Fruit fly (Drosophila melanogaster) whole organism, embryonic: ENCODE measurements around the gene CG3348.
A peak's percentile ranks its signal among the peaks of the same experiment; 100 is the strongest.

Experiments
- Aef1 ChIP-seq: fragments of 200-800 bp; sonication (Bioruptor generic); IDR thresholded peaks from 3 replicates; pipeline ENCODE4 v1.3.6; 2022; ENCODE audit warnings: missing biosample characterization, missing genetic modification characterization
- CG10209 ChIP-seq: fragments of 200-800 bp; sonication (Bioruptor generic); optimal IDR thresholded peaks from 3 replicates; lab custom pipeline; 2017; ENCODE audit warnings: missing biosample characterization, mild to moderate bottlenecking, missing genetic modification characterization, missing genetic modification reagents
- CG10274 ChIP-seq: fragments of 200-800 bp; sonication (Bioruptor generic); optimal IDR thresholded peaks from 3 replicates; lab custom pipeline; 2017; ENCODE audit warnings: missing biosample characterization, mild to moderate bottlenecking, missing genetic modification characterization
- CG12659 ChIP-seq: fragments of 200-800 bp; sonication (Bioruptor generic); optimal IDR thresholded peaks from 3 replicates; lab custom pipeline; 2017; ENCODE audit warnings: mild to moderate bottlenecking, missing biosample characterization, missing genetic modification reagents, missing genetic modification characterization
- CG12769 ChIP-seq: fragments of 200-800 bp; sonication (Bioruptor generic); optimal IDR thresholded peaks from 2 replicates; lab custom pipeline; 2019; ENCODE audit warnings: missing biosample characterization, mild to moderate bottlenecking, missing genetic modification characterization, moderate library complexity
- CG13424 ChIP-seq: fragments of 200-800 bp; sonication (Bioruptor generic); optimal IDR thresholded peaks from 2 replicates; lab custom pipeline; 2019; ENCODE audit warnings: missing biosample characterization, mild to moderate bottlenecking, missing genetic modification characterization, moderate library complexity
- CG13624 ChIP-seq: fragments of 200-800 bp; sonication (Bioruptor generic); optimal IDR thresholded peaks from 2 replicates; lab custom pipeline; 2016; ENCODE audit warnings: missing biosample characterization, missing genetic modification characterization
- CG13894 ChIP-seq: fragments of 200-800 bp; sonication (Bioruptor generic); optimal IDR thresholded peaks from 3 replicates; lab custom pipeline; 2018; ENCODE audit warnings: missing biosample characterization, mild to moderate bottlenecking, missing genetic modification characterization, moderate library complexity
- CG15479 ChIP-seq: fragments of 200-800 bp; sonication (Bioruptor generic); optimal IDR thresholded peaks from 3 replicates; lab custom pipeline; 2019; ENCODE audit warnings: missing biosample characterization, mild to moderate bottlenecking, missing genetic modification characterization, moderate library complexity
- CG15514 ChIP-seq: fragments of 200-800 bp; sonication (Bioruptor generic); optimal IDR thresholded peaks from 3 replicates; lab custom pipeline; 2017; ENCODE audit warnings: missing biosample characterization, missing genetic modification characterization, mild to moderate bottlenecking, moderate library complexity, missing genetic modification reagents
- CG16813 ChIP-seq: fragments of 200-800 bp; sonication (Bioruptor generic); IDR thresholded peaks from 3 replicates; pipeline ENCODE4 v1.3.6; 2022; ENCODE audit warnings: missing biosample characterization, missing genetic modification characterization; ENCODE audit not compliant: partially characterized antibody
- CG17829 ChIP-seq: fragments of 200-800 bp; optimal IDR thresholded peaks from 2 replicates; lab custom pipeline; 2019; ENCODE audit warnings: missing biosample characterization, mild to moderate bottlenecking, missing genetic modification characterization, moderate library complexity
- CG17912 ChIP-seq: fragments of 200-800 bp; sonication (Bioruptor generic); optimal IDR thresholded peaks from 2 replicates; lab custom pipeline; 2018; ENCODE audit warnings: missing biosample characterization, mild to moderate bottlenecking, missing genetic modification characterization
- CG30020 ChIP-seq: fragments of 200-800 bp; optimal IDR thresholded peaks from 2 replicates; lab custom pipeline; 2019; ENCODE audit warnings: missing biosample characterization, mild to moderate bottlenecking, missing genetic modification characterization, moderate library complexity
- CG32767 ChIP-seq: fragments of 200-800 bp; sonication (Bioruptor generic); IDR thresholded peaks from 2 replicates; pipeline ENCODE4 v1.3.6; 2022; ENCODE audit warnings: missing biosample characterization, missing genetic modification characterization
- CG3281 ChIP-seq: fragments of 200-800 bp; sonication (Bioruptor generic); optimal IDR thresholded peaks from 3 replicates; lab custom pipeline; 2017; ENCODE audit warnings: missing biosample characterization, mild to moderate bottlenecking, missing genetic modification characterization
- CG33557 ChIP-seq: fragments of 200-800 bp; sonication (Bioruptor generic); optimal IDR thresholded peaks from 2 replicates; lab custom pipeline; 2019; ENCODE audit warnings: missing biosample characterization, mild to moderate bottlenecking, missing genetic modification characterization, moderate library complexity
- CG34376 ChIP-seq: fragments of 200-800 bp; sonication (Bioruptor generic); optimal IDR thresholded peaks from 2 replicates; lab custom pipeline; 2018; ENCODE audit warnings: missing biosample characterization, mild to moderate bottlenecking, missing genetic modification characterization
- CG3838 ChIP-seq: fragments of 200-800 bp; sonication (Bioruptor generic); optimal IDR thresholded peaks from 3 replicates; lab custom pipeline; 2016; ENCODE audit warnings: missing biosample characterization, missing genetic modification characterization
- CG3847 ChIP-seq: fragments of 200-800 bp; sonication (Bioruptor generic); IDR thresholded peaks from 2 replicates; pipeline ENCODE4 v1.3.6; 2022; ENCODE audit warnings: missing biosample characterization, missing genetic modification characterization
- CG4328 ChIP-seq: fragments of 200-800 bp; sonication (Bioruptor generic); optimal IDR thresholded peaks from 3 replicates; lab custom pipeline; 2017; ENCODE audit warnings: missing biosample characterization, missing genetic modification reagents, missing genetic modification characterization
- CG4360 ChIP-seq: fragments of 200-800 bp; sonication (Bioruptor generic); IDR thresholded peaks from 2 replicates; pipeline ENCODE4 v1.3.6; 2022; ENCODE audit warnings: missing biosample characterization, missing genetic modification characterization
- CG5180 ChIP-seq: fragments of 200-800 bp; sonication (Bioruptor generic); optimal IDR thresholded peaks from 3 replicates; lab custom pipeline; 2017; ENCODE audit warnings: missing biosample characterization, missing genetic modification characterization, mild to moderate bottlenecking, moderate library complexity, missing genetic modification reagents
- CG7357 ChIP-seq: fragments of 200-800 bp; sonication (Bioruptor generic); IDR thresholded peaks from 3 replicates; pipeline ENCODE4 v1.3.6; 2022; ENCODE audit warnings: missing biosample characterization, missing genetic modification characterization
- CG7372 ChIP-seq: fragments of 200-800 bp; sonication (Bioruptor generic); IDR thresholded peaks from 2 replicates; pipeline ENCODE4 v1.3.6; 2022; ENCODE audit warnings: missing biosample characterization, missing genetic modification characterization
- CG7839 ChIP-seq: fragments of 200-800 bp; sonication (Bioruptor generic); optimal IDR thresholded peaks from 3 replicates; lab custom pipeline; 2018; ENCODE audit warnings: missing biosample characterization, mild to moderate bottlenecking, missing genetic modification characterization, moderate library complexity
- CG7928 ChIP-seq: fragments of 200-800 bp; sonication (Bioruptor generic); optimal IDR thresholded peaks from 2 replicates; lab custom pipeline; 2017; ENCODE audit warnings: missing biosample characterization, mild to moderate bottlenecking, missing genetic modification characterization
- CG8281 ChIP-seq: fragments of 200-800 bp; sonication (Bioruptor generic); optimal IDR thresholded peaks from 2 replicates; lab custom pipeline; 2018; ENCODE audit warnings: missing biosample characterization, mild to moderate bottlenecking, missing genetic modification characterization, moderate library complexity
- D19A ChIP-seq: fragments of 200-800 bp; optimal IDR thresholded peaks from 3 replicates; lab custom pipeline; 2019; ENCODE audit warnings: missing biosample characterization, mild to moderate bottlenecking, missing genetic modification characterization, moderate library complexity
- Deaf1 ChIP-seq: fragments of 200-800 bp; optimal IDR thresholded peaks from 3 replicates; lab custom pipeline; 2019; ENCODE audit warnings: missing biosample characterization, mild to moderate bottlenecking, missing genetic modification characterization, moderate library complexity
- Dfd ChIP-seq, 2 experiments: fragments of >200 bp; optimal IDR thresholded peaks; 2 replicates each; lab custom pipeline; 2017; ENCODE audit warnings: missing biosample characterization in 2 of 2, missing genetic modification characterization in 2 of 2
- HHEX ChIP-seq: fragments of 200-800 bp; sonication (Bioruptor generic); optimal IDR thresholded peaks from 3 replicates; lab custom pipeline; 2017; ENCODE audit warnings: missing biosample characterization, mild to moderate bottlenecking, missing genetic modification characterization, missing genetic modification reagents
- HmgD ChIP-seq: fragments of 200-800 bp; sonication (Bioruptor generic); optimal IDR thresholded peaks from 3 replicates; lab custom pipeline; 2016; ENCODE audit warnings: missing biosample characterization, missing genetic modification characterization
- HmgZ ChIP-seq: fragments of 200-800 bp; sonication (Bioruptor generic); optimal IDR thresholded peaks from 2 replicates; lab custom pipeline; 2018; ENCODE audit warnings: missing biosample characterization, mild to moderate bottlenecking, missing genetic modification characterization
- Hmx ChIP-seq: fragments of 200-800 bp; sonication (Bioruptor generic); optimal IDR thresholded peaks from 2 replicates; lab custom pipeline; 2016; ENCODE audit warnings: missing biosample characterization, missing genetic modification characterization
- Hr39 ChIP-seq: fragments of >200 bp; optimal IDR thresholded peaks from 2 replicates; lab custom pipeline; 2017
- Hsf ChIP-seq: fragments of 200-800 bp; sonication (Bioruptor generic); optimal IDR thresholded peaks from 3 replicates; lab custom pipeline; 2016; ENCODE audit warnings: missing biosample characterization, missing genetic modification characterization
- Jarid2 ChIP-seq: fragments of 200-800 bp; sonication (Bioruptor generic); optimal IDR thresholded peaks from 3 replicates; lab custom pipeline; 2017; ENCODE audit warnings: mild to moderate bottlenecking, missing biosample characterization, missing genetic modification reagents, missing genetic modification characterization
- Mad ChIP-seq: fragments of 200-800 bp; sonication (Bioruptor generic); optimal IDR thresholded peaks from 2 replicates; lab custom pipeline; 2016; ENCODE audit warnings: missing biosample characterization, missing genetic modification characterization
- Side ChIP-seq: fragments of 200-800 bp; sonication (Bioruptor generic); optimal IDR thresholded peaks from 2 replicates; lab custom pipeline; 2016; ENCODE audit warnings: missing biosample characterization, missing genetic modification characterization
- Sox102F ChIP-seq: fragments of 200-800 bp; sonication (Bioruptor generic); optimal IDR thresholded peaks from 2 replicates; lab custom pipeline; 2018; ENCODE audit warnings: missing biosample characterization, mild to moderate bottlenecking, missing genetic modification characterization, moderate library complexity
- bab2 ChIP-seq: fragments of 200-800 bp; sonication (Bioruptor generic); optimal IDR thresholded peaks from 2 replicates; lab custom pipeline; 2016; ENCODE audit warnings: missing biosample characterization, missing genetic modification characterization
- fd102C ChIP-seq: fragments of 200-800 bp; sonication (Bioruptor generic); optimal IDR thresholded peaks from 2 replicates; lab custom pipeline; 2018; ENCODE audit warnings: missing biosample characterization, mild to moderate bottlenecking, missing genetic modification characterization, moderate library complexity
- gt ChIP-seq: fragments of 200-800 bp; sonication (Bioruptor generic); IDR thresholded peaks from 2 replicates; pipeline ENCODE4 v1.3.6; 2022; ENCODE audit warnings: missing biosample characterization, missing genetic modification characterization
- her ChIP-seq: fragments of 200-800 bp; sonication (Bioruptor generic); optimal IDR thresholded peaks from 2 replicates; lab custom pipeline; 2016; ENCODE audit warnings: missing biosample characterization, missing genetic modification characterization
- kay ChIP-seq: fragments of 200-800 bp; sonication (Bioruptor generic); optimal IDR thresholded peaks from 2 replicates; lab custom pipeline; 2016; ENCODE audit warnings: missing biosample characterization, missing genetic modification characterization
- mam ChIP-seq: fragments of 200-800 bp; sonication (Bioruptor generic); optimal IDR thresholded peaks from 3 replicates; lab custom pipeline; 2016; ENCODE audit warnings: missing biosample characterization, missing genetic modification characterization
- p53 ChIP-seq: fragments of 200-800 bp; sonication (Bioruptor generic); optimal IDR thresholded peaks from 2 replicates; lab custom pipeline; 2016; ENCODE audit warnings: missing biosample characterization, missing genetic modification characterization
- phol ChIP-seq: fragments of 200-800 bp; sonication (Bioruptor generic); optimal IDR thresholded peaks from 3 replicates; lab custom pipeline; 2018; ENCODE audit warnings: missing biosample characterization, mild to moderate bottlenecking, missing genetic modification characterization, moderate library complexity
- sqz ChIP-seq: fragments of 200-800 bp; sonication (Bioruptor generic); optimal IDR thresholded peaks from 3 replicates; lab custom pipeline; 2018; ENCODE audit warnings: missing biosample characterization, mild to moderate bottlenecking, missing genetic modification characterization
- usp ChIP-seq: fragments of >200 bp; optimal IDR thresholded peaks from 2 replicates; lab custom pipeline; 2017; ENCODE audit warnings: missing biosample characterization, missing genetic modification characterization

Gene CG3348

dm6 chr3R:27289638-27290037 lies 2.4 kb downstream of the CG3348 start (continued):
- TF ChIP-seq CG12659 (no peak), CG5180 (GFP tag; lab: Kevin White, UChicago) (no peak), HmgZ (tag; lab: Kevin White, UChicago) (peak; percentile 10), Aef1 (peak; percentile 40; the same call in 1 of the 3 replicates), CG7839 (tag; lab: Kevin White, UChicago) (peak; percentile 61), Deaf1 (peak; percentile 21), CG13894 (tag; lab: Kevin White, UChicago) (peak; percentile 54), CG33557 (GFP tag; lab: Kevin White, UChicago) (peak; percentile 8), HmgD (GFP tag; lab: Kevin White, UChicago) (no peak), CG3838 (GFP tag; lab: Kevin White, UChicago) (no peak), Mad (GFP tag; lab: Kevin White, UChicago) (no peak), CG3281 (GFP tag; lab: Kevin White, UChicago) (peak; percentile 61), gt (GFP tag; lab: Robert Waterston, UW) (no peak), Hmx (GFP tag; lab: Kevin White, UChicago) (no peak), kay (GFP tag; lab: Kevin White, UChicago) (no peak), CG32767 (GFP tag; lab: Robert Waterston, UW) (no peak), sqz (GFP tag; lab: Kevin White, UChicago) (no peak), CG4328 (GFP tag; lab: Kevin White, UChicago) (no peak), fd102C (GFP tag; lab: Kevin White, UChicago) (no peak), CG12769 (tag; lab: Kevin White, UChicago) (peak; percentile 63), HHEX (GFP tag; lab: Kevin White, UChicago) (peak; percentile 42), CG13424 (peak; percentile 33), CG15514 (GFP tag; lab: Kevin White, UChicago) (peak; percentile 15), phol (peak; percentile 33), CG7372 (no peak), Side (GFP tag; lab: Kevin White, UChicago) (peak; percentile 57), CG34376 (no peak), CG30020 (tag; lab: Kevin White, UChicago) (no peak), p53 (GFP tag; lab: Kevin White, UChicago) (no peak), Sox102F (peak; percentile 23), her (GFP tag; lab: Kevin White, UChicago) (no peak), Hsf (peak; percentile 56), CG10209 (peak; percentile 14), CG15479 (no peak), Jarid2 (GFP tag; lab: Kevin White, UChicago) (no peak), CG4360 (GFP tag; lab: Robert Waterston, UW) (no peak), bab2 (GFP tag; lab: Kevin White, UChicago) (peak; percentile 40), D19A (tag; lab: Kevin White, UChicago) (peak; percentile 21), CG17829 (tag; lab: Kevin White, UChicago) (peak; percentile 28), CG8281 (tag; lab: Kevin White, UChicago) (no peak), CG16813 (GFP tag; lab: Robert Waterston, UW) (no peak), CG10274 (no peak), CG17912 (no peak), Hr39 (lab: Kevin White, UChicago) (no peak), CG3847 (GFP tag; lab: Robert Waterston, UW) (no peak), CG7357 (GFP tag; lab: Robert Waterston, UW) (no peak), CG7928 (GFP tag; lab: Kevin White, UChicago) (no peak), usp (GFP tag; lab: Kevin White, UChicago) (no peak), Dfd (GFP tag; optimal IDR thresholded peaks at IDR 0.05; lab: Kevin White, UChicago) (no peak), CG13624 (GFP tag; lab: Kevin White, UChicago) (peak; percentile 39), mam (GFP tag; lab: Kevin White, UChicago) (peak; percentile 58)
